Fruit fly (Drosophila melanogaster) whole organism, embryonic: ENCODE results near the gene CG8042.

Experiments used
- CG10274 ChIP-seq: fragments of 200-800 bp; sonication (Bioruptor generic); optimal IDR thresholded peaks from 3 replicates; lab custom pipeline; 2017; ENCODE audit warnings: missing biosample characterization, mild to moderate bottlenecking, missing genetic modification characterization
- CG11456 ChIP-seq: fragments of 200-800 bp; sonication (Bioruptor generic); IDR thresholded peaks from 3 replicates; pipeline ENCODE4 v1.3.6; 2022; ENCODE audit warnings: missing biosample characterization, missing genetic modification characterization
- CG12071 ChIP-seq: fragments of 200-800 bp; sonication (Bioruptor generic); optimal IDR thresholded peaks from 3 replicates; lab custom pipeline; 2018; ENCODE audit warnings: missing biosample characterization, mild to moderate bottlenecking, missing genetic modification characterization
- CG12155 ChIP-seq: fragments of 200-800 bp; sonication (Bioruptor generic); optimal IDR thresholded peaks from 3 replicates; lab custom pipeline; 2016; ENCODE audit warnings: missing biosample characterization, missing genetic modification characterization
- CG12219 ChIP-seq: fragments of 200-800 bp; sonication (Bioruptor generic); optimal IDR thresholded peaks from 3 replicates; lab custom pipeline; 2018; ENCODE audit warnings: missing biosample characterization, mild to moderate bottlenecking, missing genetic modification characterization
- CG12236 ChIP-seq: fragments of 200-800 bp; sonication (Bioruptor generic); optimal IDR thresholded peaks from 2 replicates; lab custom pipeline; 2016; ENCODE audit warnings: missing biosample characterization, missing genetic modification characterization
- CG13287 ChIP-seq: fragments of 200-800 bp; sonication (Bioruptor generic); IDR thresholded peaks from 2 replicates; pipeline ENCODE4 v1.3.6; 2022; ENCODE audit warnings: missing biosample characterization, missing genetic modification characterization; ENCODE audit not compliant: partially characterized antibody
- CG13624 ChIP-seq: fragments of 200-800 bp; sonication (Bioruptor generic); optimal IDR thresholded peaks from 2 replicates; lab custom pipeline; 2016; ENCODE audit warnings: missing biosample characterization, missing genetic modification characterization
- CG15269 ChIP-seq: fragments of 200-800 bp; sonication (Bioruptor generic); optimal IDR thresholded peaks from 2 replicates; lab custom pipeline; 2018; ENCODE audit warnings: missing biosample characterization, mild to moderate bottlenecking, missing genetic modification characterization, moderate library complexity
- CG15479 ChIP-seq: fragments of 200-800 bp; sonication (Bioruptor generic); optimal IDR thresholded peaks from 3 replicates; lab custom pipeline; 2019; ENCODE audit warnings: missing biosample characterization, mild to moderate bottlenecking, missing genetic modification characterization, moderate library complexity
- CG31388 ChIP-seq: fragments of 200-800 bp; sonication (Bioruptor generic); optimal IDR thresholded peaks from 2 replicates; lab custom pipeline; 2016; ENCODE audit warnings: missing biosample characterization, missing genetic modification characterization
- CG33213 ChIP-seq: fragments of 200-800 bp; sonication (Bioruptor generic); optimal IDR thresholded peaks from 3 replicates; lab custom pipeline; 2016; ENCODE audit warnings: missing biosample characterization, missing genetic modification characterization
- CG34376 ChIP-seq: fragments of 200-800 bp; sonication (Bioruptor generic); optimal IDR thresholded peaks from 2 replicates; lab custom pipeline; 2018; ENCODE audit warnings: missing biosample characterization, mild to moderate bottlenecking, missing genetic modification characterization
- CG34422 ChIP-seq: fragments of 200-800 bp; sonication (Bioruptor generic); IDR thresholded peaks from 3 replicates; pipeline ENCODE4 v1.3.6; 2022; ENCODE audit warnings: missing biosample characterization, missing genetic modification characterization
- CG3847 ChIP-seq: fragments of 200-800 bp; sonication (Bioruptor generic); IDR thresholded peaks from 2 replicates; pipeline ENCODE4 v1.3.6; 2022; ENCODE audit warnings: missing biosample characterization, missing genetic modification characterization
- CG4328 ChIP-seq: fragments of 200-800 bp; sonication (Bioruptor generic); optimal IDR thresholded peaks from 3 replicates; lab custom pipeline; 2017; ENCODE audit warnings: missing biosample characterization, missing genetic modification reagents, missing genetic modification characterization
- CG4730 ChIP-seq: fragments of 200-800 bp; sonication (Bioruptor generic); IDR thresholded peaks from 2 replicates; pipeline ENCODE4 v1.3.6; 2022; ENCODE audit warnings: missing biosample characterization, missing genetic modification characterization
- CG5245 ChIP-seq: fragments of 200-800 bp; sonication (Bioruptor generic); optimal IDR thresholded peaks from 3 replicates; lab custom pipeline; 2016; ENCODE audit warnings: missing biosample characterization, missing genetic modification characterization
- CG6683 ChIP-seq: fragments of 200-800 bp; sonication (Bioruptor generic); optimal IDR thresholded peaks from 2 replicates; lab custom pipeline; 2017; ENCODE audit warnings: missing biosample characterization, mild to moderate bottlenecking, missing genetic modification characterization, missing genetic modification reagents
- CG7786 ChIP-seq: fragments of 200-800 bp; sonication (Bioruptor generic); optimal IDR thresholded peaks from 2 replicates; lab custom pipeline; 2016; ENCODE audit warnings: missing biosample characterization, missing genetic modification characterization
- CG8388 ChIP-seq: fragments of 200-800 bp; sonication (Bioruptor generic); optimal IDR thresholded peaks from 2 replicates; lab custom pipeline; 2019; ENCODE audit warnings: missing biosample characterization, mild to moderate bottlenecking, missing genetic modification characterization, moderate library complexity
- CG8944 ChIP-seq: fragments of 200-800 bp; sonication (Bioruptor generic); optimal IDR thresholded peaks from 3 replicates; lab custom pipeline; 2016; ENCODE audit warnings: missing biosample characterization, missing genetic modification characterization
- CrebB ChIP-seq: fragments of 200-800 bp; sonication (Bioruptor generic); optimal IDR thresholded peaks from 3 replicates; lab custom pipeline; 2018; ENCODE audit warnings: missing biosample characterization, mild to moderate bottlenecking, missing genetic modification characterization
- D19A ChIP-seq: fragments of 200-800 bp; optimal IDR thresholded peaks from 3 replicates; lab custom pipeline; 2019; ENCODE audit warnings: missing biosample characterization, mild to moderate bottlenecking, missing genetic modification characterization, moderate library complexity
- Drgx ChIP-seq: fragments of 200-800 bp; sonication (Bioruptor generic); IDR thresholded peaks from 2 replicates; pipeline ENCODE4 v1.3.6; 2022; ENCODE audit warnings: missing biosample characterization, missing genetic modification characterization
- Elba2 ChIP-seq: fragments of 200-800 bp; sonication (Bioruptor generic); optimal IDR thresholded peaks from 3 replicates; lab custom pipeline; 2016; ENCODE audit warnings: missing biosample characterization, missing genetic modification characterization
- HLH54F ChIP-seq: fragments of 200-800 bp; sonication (Bioruptor generic); optimal IDR thresholded peaks from 3 replicates; lab custom pipeline; 2016; ENCODE audit warnings: missing biosample characterization, missing genetic modification characterization
- Hr39 ChIP-seq: fragments of >200 bp; optimal IDR thresholded peaks from 2 replicates; lab custom pipeline; 2017
- Lpt ChIP-seq: fragments of >200 bp; optimal IDR thresholded peaks from 2 replicates; lab custom pipeline; 2018; ENCODE audit warnings: missing biosample characterization, missing genetic modification characterization
- Mrtf ChIP-seq: fragments of 200-800 bp; sonication (Bioruptor generic); IDR thresholded peaks from 3 replicates; pipeline ENCODE4 v1.3.6; 2022; ENCODE audit warnings: missing biosample characterization, missing genetic modification characterization
- NK7.1 ChIP-seq: fragments of 200-800 bp; sonication (Bioruptor generic); optimal IDR thresholded peaks from 3 replicates; lab custom pipeline; 2016; ENCODE audit warnings: missing biosample characterization, missing genetic modification characterization
- Opbp ChIP-seq: fragments of 200-800 bp; sonication (Bioruptor generic); IDR thresholded peaks from 3 replicates; pipeline ENCODE4 v1.3.6; 2022; ENCODE audit warnings: missing biosample characterization, missing genetic modification characterization; ENCODE audit not compliant: partially characterized antibody
- Sox102F ChIP-seq: fragments of 200-800 bp; sonication (Bioruptor generic); optimal IDR thresholded peaks from 2 replicates; lab custom pipeline; 2018; ENCODE audit warnings: missing biosample characterization, mild to moderate bottlenecking, missing genetic modification characterization, moderate library complexity
- TFAM ChIP-seq: fragments of 200-800 bp; sonication (Bioruptor generic); optimal IDR thresholded peaks from 2 replicates; lab custom pipeline; 2017; ENCODE audit warnings: missing biosample characterization, missing genetic modification characterization, inconsistent platforms
- ato ChIP-seq: fragments of 200-800 bp; sonication (Bioruptor generic); IDR thresholded peaks from 2 replicates; pipeline ENCODE4 v1.3.6; 2022; ENCODE audit warnings: missing biosample characterization, missing genetic modification characterization; ENCODE audit not compliant: partially characterized antibody
- cato ChIP-seq: fragments of 200-800 bp; sonication (Bioruptor generic); optimal IDR thresholded peaks from 2 replicates; lab custom pipeline; 2016; ENCODE audit warnings: missing biosample characterization, missing genetic modification characterization, borderline replicate concordance
- da ChIP-seq: fragments of 200-800 bp; sonication (Bioruptor generic); optimal IDR thresholded peaks from 2 replicates; lab custom pipeline; 2016; ENCODE audit warnings: missing biosample characterization, missing genetic modification characterization
- dm ChIP-seq: fragments of 200-800 bp; sonication (Bioruptor generic); optimal IDR thresholded peaks from 3 replicates; lab custom pipeline; 2016; ENCODE audit warnings: missing biosample characterization, missing genetic modification characterization
- dysf ChIP-seq: fragments of 200-800 bp; sonication (Bioruptor generic); IDR thresholded peaks from 3 replicates; pipeline ENCODE4 v1.3.6; 2022; ENCODE audit warnings: missing biosample characterization, missing genetic modification characterization
- emc ChIP-seq: fragments of 200-800 bp; sonication (Bioruptor generic); optimal IDR thresholded peaks from 2 replicates; lab custom pipeline; 2016; ENCODE audit warnings: missing biosample characterization, missing genetic modification characterization
- fd96Cb ChIP-seq: fragments of 200-800 bp; sonication (Bioruptor generic); optimal IDR thresholded peaks from 2 replicates; lab custom pipeline; 2018; ENCODE audit warnings: missing biosample characterization, mild to moderate bottlenecking, missing genetic modification characterization, moderate library complexity
- hth ChIP-seq: fragments of >200 bp; optimal IDR thresholded peaks from 2 replicates; lab custom pipeline; 2017; ENCODE audit warnings: inconsistent platforms
- kni ChIP-seq: fragments of 200-800 bp; sonication (Bioruptor generic); optimal IDR thresholded peaks from 3 replicates; lab custom pipeline; 2017; ENCODE audit warnings: mild to moderate bottlenecking, missing biosample characterization, missing genetic modification reagents, missing genetic modification characterization
- nerfin-1 ChIP-seq: fragments of 200-800 bp; sonication (Bioruptor generic); optimal IDR thresholded peaks from 3 replicates; lab custom pipeline; 2019; ENCODE audit warnings: missing biosample characterization, mild to moderate bottlenecking, missing genetic modification characterization, moderate library complexity
- oc ChIP-seq: fragments of 200-800 bp; sonication (Bioruptor generic); optimal IDR thresholded peaks from 2 replicates; lab custom pipeline; 2018; ENCODE audit warnings: missing biosample characterization, mild to moderate bottlenecking, missing genetic modification characterization, moderate library complexity
- odd ChIP-seq: fragments of 200-800 bp; sonication (Bioruptor generic); optimal IDR thresholded peaks from 2 replicates; lab custom pipeline; 2017; ENCODE audit warnings: missing biosample characterization, mild to moderate bottlenecking, missing genetic modification characterization
- phol ChIP-seq: fragments of 200-800 bp; sonication (Bioruptor generic); optimal IDR thresholded peaks from 3 replicates; lab custom pipeline; 2018; ENCODE audit warnings: missing biosample characterization, mild to moderate bottlenecking, missing genetic modification characterization, moderate library complexity
- sd ChIP-seq: fragments of 200-800 bp; sonication (Bioruptor generic); optimal IDR thresholded peaks from 3 replicates; lab custom pipeline; 2018; ENCODE audit warnings: missing biosample characterization, mild to moderate bottlenecking, missing genetic modification characterization, moderate library complexity
- sob ChIP-seq: fragments of 200-800 bp; sonication (Bioruptor generic); IDR thresholded peaks from 2 replicates; pipeline ENCODE4 v1.3.6; 2022; ENCODE audit warnings: missing biosample characterization, missing genetic modification characterization
- wdn ChIP-seq: fragments of 200-800 bp; sonication (Bioruptor generic); IDR thresholded peaks from 2 replicates; pipeline ENCODE4 v1.3.6; 2022; ENCODE audit warnings: missing biosample characterization, missing genetic modification characterization
- wor ChIP-seq: fragments of 200-800 bp; sonication (Bioruptor generic); IDR thresholded peaks from 2 replicates; pipeline ENCODE4 v1.3.6; 2022; ENCODE audit warnings: missing biosample characterization, missing genetic modification characterization
- zf30C ChIP-seq: fragments of 200-800 bp; sonication (Bioruptor generic); optimal IDR thresholded peaks from 3 replicates; lab custom pipeline; 2018; ENCODE audit warnings: missing biosample characterization, mild to moderate bottlenecking, missing genetic modification characterization

CG8042 gene

DNA sequence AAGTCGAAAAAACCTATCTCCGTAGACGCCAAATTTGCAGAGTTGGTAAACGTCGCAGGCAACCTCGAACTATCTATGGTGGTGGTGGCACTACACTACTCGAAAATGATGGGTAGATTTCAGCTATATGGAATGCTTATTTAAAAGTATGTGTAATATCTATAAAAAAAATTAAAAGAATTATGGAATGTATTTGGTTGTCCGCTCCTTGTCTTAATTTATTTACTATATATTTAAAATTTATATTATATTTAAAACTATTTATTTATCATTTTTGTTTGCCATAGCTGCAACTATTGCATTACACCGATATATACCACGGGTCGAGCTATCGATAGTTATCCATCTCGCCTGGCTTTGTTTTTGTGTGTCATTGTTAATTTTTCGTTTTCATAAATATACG lies 1.3 kb upstream of the CG8042 start, which contains the start of the genes HP4 and CG8209 (continued):
- TF ChIP-seq TFAM (GFP tag; lab: Kevin White, UChicago) (no peak), CG12155 (peak; percentile 73), Mrtf (peak; percentile 56; the same call in 1 of the 3 replicates), emc (peak; percentile 54), sob (peak; percentile 92), nerfin-1 (tag; lab: Kevin White, UChicago) (peak; percentile 61), D19A (tag; lab: Kevin White, UChicago) (peak; percentile 75), CG5245 (GFP tag; lab: Kevin White, UChicago) (peak; percentile 58), wor (GFP tag; lab: Robert Waterston, UW) (peak; percentile 67), NK7.1 (peak; percentile 42), CG34376 (GFP tag; lab: Kevin White, UChicago) (peak; percentile 68), zf30C (peak; percentile 99), CG33213 (GFP tag; lab: Kevin White, UChicago) (peak; percentile 17), CG4328 (GFP tag; lab: Kevin White, UChicago) (peak; percentile 74), sd (tag; lab: Kevin White, UChicago) (peak; percentile 66), CG12236 (GFP tag; lab: Kevin White, UChicago) (no peak), CG13624 (GFP tag; lab: Kevin White, UChicago) (peak; percentile 50), phol (tag; lab: Kevin White, UChicago) (peak; percentile 88), oc (tag; lab: Kevin White, UChicago) (peak; percentile 80), Drgx (GFP tag; lab: Robert Waterston, UW) (peak; percentile 74), Lpt (GFP tag; lab: Kevin White, UChicago) (no peak), CG34422 (GFP tag; lab: Robert Waterston, UW) (peak; percentile 87), CG13287 (GFP tag; lab: Robert Waterston, UW) (peak; percentile 98), cato (peak; percentile 60), CG10274 (GFP tag; lab: Kevin White, UChicago) (peak; percentile 50), CG8944 (GFP tag; lab: Kevin White, UChicago) (peak; percentile 14), HLH54F (GFP tag; lab: Kevin White, UChicago) (peak; percentile 67), CG31388 (GFP tag; lab: Kevin White, UChicago) (no peak), hth (lab: Kevin White, UChicago) (no peak), dm (peak; percentile 12), Sox102F (GFP tag; lab: Kevin White, UChicago) (peak; percentile 85), fd96Cb (peak; percentile 73), CrebB (tag; lab: Kevin White, UChicago) (peak; percentile 50), kni (GFP tag; lab: Kevin White, UChicago) (no peak), Opbp (peak; percentile 90; the same call in 2 of the 3 replicates), CG6683 (GFP tag; lab: Kevin White, UChicago) (peak; percentile 75), CG8388 (peak; percentile 86), CG11456 (GFP tag; lab: Robert Waterston, UW) (peak; percentile 85), odd (peak; percentile 22), CG15269 (tag; lab: Kevin White, UChicago) (peak; percentile 85), CG7786 (GFP tag; lab: Kevin White, UChicago) (peak; percentile 47), dysf (peak; percentile 78), CG15479 (no peak), CG12219 (GFP tag; lab: Kevin White, UChicago) (peak; percentile 27), CG4730 (GFP tag; lab: Robert Waterston, UW) (peak; percentile 82), CG12071 (GFP tag; lab: Kevin White, UChicago) (no peak), Elba2 (GFP tag; lab: Kevin White, UChicago) (no peak), wdn (peak; percentile 74), Hr39 (lab: Kevin White, UChicago) (no peak), CG3847 (GFP tag; lab: Robert Waterston, UW) (peak; percentile 86), ato (GFP tag; lab: Robert Waterston, UW) (peak; percentile 86), da (peak; percentile 42)
